Worm (Caenorhabditis elegans) whole organism, L4/young adult: ENCODE results near the gene skr-5.

Experiments
- dao-5 ChIP-seq: sonication (generic microtip); optimal IDR thresholded peaks from 2 replicates; lab custom pipeline; 2016; ENCODE audit warnings: missing genotype, missing genetic modification characterization, moderate library complexity, missing compliant biosample characterization
- him-1 ChIP-seq: sonication (generic microtip); optimal IDR thresholded peaks from 2 replicates; lab custom pipeline; 2016; ENCODE audit warnings: missing genotype, missing genetic modification reagents, missing genetic modification characterization, missing compliant biosample characterization

DNA sequence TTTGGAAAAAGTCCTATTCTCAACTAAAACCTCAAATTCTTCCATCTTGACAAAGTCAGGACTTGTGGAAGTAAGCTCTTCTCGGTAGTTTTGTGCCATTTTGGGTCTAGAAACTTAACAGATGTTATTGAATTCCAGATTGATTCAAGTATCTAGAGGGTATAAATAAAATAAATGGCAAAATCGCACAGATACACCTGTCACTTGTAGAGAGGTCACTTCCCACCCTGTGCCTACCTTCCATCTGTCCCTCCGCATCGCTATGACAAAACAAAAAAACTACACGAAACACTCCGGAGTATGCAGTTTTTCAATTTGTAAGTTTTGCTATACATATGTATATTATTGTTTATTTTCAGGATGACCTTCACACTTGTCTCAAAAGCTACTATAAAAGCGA lies 32.2 kb downstream of the skr-5 start, which contains the start of gene Y20C6A.4:
- TF ChIP-seq him-1 (tag; lab: Kevin White, UChicago) (no peak), dao-5 (tag; lab: Kevin White, UChicago) (no peak)
